Fruit fly (Drosophila melanogaster) whole organism, embryonic: Measurements from ENCODE around the gene TFAM.

Experiments used
- Atf3 ChIP-seq: fragments of 200-800 bp; sonication (Bioruptor generic); optimal IDR thresholded peaks from 3 replicates; lab custom pipeline; 2016; ENCODE audit warnings: missing biosample characterization, missing genetic modification characterization
- Awh ChIP-seq: fragments of 200-800 bp; sonication (Bioruptor generic); IDR thresholded peaks from 2 replicates; pipeline ENCODE4, ENCODE4 v1.3.6; 2022; ENCODE audit warnings: missing biosample characterization, missing genetic modification characterization
- Bdp1 ChIP-seq: fragments of 200-800 bp; sonication (Bioruptor generic); optimal IDR thresholded peaks from 3 replicates; lab custom pipeline; 2016; ENCODE audit warnings: missing biosample characterization, missing genetic modification characterization
- BtbVII ChIP-seq: fragments of 200-800 bp; sonication (Bioruptor generic); optimal IDR thresholded peaks from 3 replicates; lab custom pipeline; 2017; ENCODE audit warnings: missing biosample characterization, mild to moderate bottlenecking, missing genetic modification characterization
- CG10209 ChIP-seq: fragments of 200-800 bp; sonication (Bioruptor generic); optimal IDR thresholded peaks from 3 replicates; lab custom pipeline; 2017; ENCODE audit warnings: missing biosample characterization, mild to moderate bottlenecking, missing genetic modification characterization, missing genetic modification reagents
- CG1024 ChIP-seq: fragments of 200-800 bp; sonication (Bioruptor generic); IDR thresholded peaks from 2 replicates; pipeline ENCODE4 v1.3.6; 2022; ENCODE audit warnings: missing biosample characterization, missing genetic modification characterization
- CG10431 ChIP-seq: fragments of 200-800 bp; sonication (Bioruptor generic); optimal IDR thresholded peaks from 3 replicates; lab custom pipeline; 2018; ENCODE audit warnings: missing biosample characterization, mild to moderate bottlenecking, missing genetic modification characterization
- CG11723 ChIP-seq: fragments of 200-800 bp; sonication (Bioruptor generic); optimal IDR thresholded peaks from 2 replicates; lab custom pipeline; 2017; ENCODE audit warnings: missing biosample characterization, mild to moderate bottlenecking, missing genetic modification characterization
- CG14050 ChIP-seq: fragments of 200-800 bp; sonication (Bioruptor generic); IDR thresholded peaks from 3 replicates; pipeline ENCODE4 v1.3.6; 2022; ENCODE audit warnings: missing biosample characterization, missing genetic modification characterization
- CG1602 ChIP-seq: fragments of 200-800 bp; sonication (Bioruptor generic); optimal IDR thresholded peaks from 3 replicates; lab custom pipeline; 2016; ENCODE audit warnings: missing biosample characterization, missing genetic modification characterization
- CG17912 ChIP-seq: fragments of 200-800 bp; sonication (Bioruptor generic); optimal IDR thresholded peaks from 2 replicates; lab custom pipeline; 2018; ENCODE audit warnings: missing biosample characterization, mild to moderate bottlenecking, missing genetic modification characterization
- CG30020 ChIP-seq: fragments of 200-800 bp; optimal IDR thresholded peaks from 2 replicates; lab custom pipeline; 2019; ENCODE audit warnings: missing biosample characterization, mild to moderate bottlenecking, missing genetic modification characterization, moderate library complexity
- CG30403 ChIP-seq: fragments of 200-800 bp; sonication (Bioruptor generic); optimal IDR thresholded peaks from 3 replicates; lab custom pipeline; 2016; ENCODE audit warnings: missing biosample characterization, missing genetic modification characterization
- CG32772 ChIP-seq: fragments of 200-800 bp; sonication (Bioruptor generic); IDR thresholded peaks from 2 replicates; pipeline ENCODE4 v1.3.6; 2022; ENCODE audit warnings: missing biosample characterization, missing genetic modification characterization
- CG3995 ChIP-seq: fragments of 200-800 bp; sonication (Bioruptor generic); optimal IDR thresholded peaks from 3 replicates; lab custom pipeline; 2016; ENCODE audit warnings: missing biosample characterization, missing genetic modification characterization
- CG42726 ChIP-seq: fragments of 200-800 bp; sonication (Bioruptor generic); IDR thresholded peaks from 2 replicates; pipeline ENCODE4 v1.3.6; 2022; ENCODE audit warnings: missing biosample characterization, missing genetic modification characterization; ENCODE audit not compliant: partially characterized antibody
- CG5245 ChIP-seq: fragments of 200-800 bp; sonication (Bioruptor generic); optimal IDR thresholded peaks from 3 replicates; lab custom pipeline; 2016; ENCODE audit warnings: missing biosample characterization, missing genetic modification characterization
- CTCF ChIP-seq: fragments of 200-800 bp; sonication (Bioruptor generic); optimal IDR thresholded peaks from 2 replicates; lab custom pipeline; 2017; ENCODE audit warnings: missing biosample characterization, mild to moderate bottlenecking, missing genetic modification characterization, moderate library complexity
- Camta ChIP-seq: fragments of 200-800 bp; sonication (Bioruptor generic); optimal IDR thresholded peaks from 2 replicates; lab custom pipeline; 2016; ENCODE audit warnings: missing biosample characterization, missing genetic modification characterization
- D19B ChIP-seq: fragments of 200-800 bp; sonication (Bioruptor generic); optimal IDR thresholded peaks from 2 replicates; lab custom pipeline; 2017; ENCODE audit warnings: missing biosample characterization, mild to moderate bottlenecking, missing genetic modification characterization
- Dek ChIP-seq: fragments of 200-800 bp; sonication (Bioruptor generic); optimal IDR thresholded peaks from 3 replicates; lab custom pipeline; 2019; ENCODE audit warnings: missing biosample characterization, mild to moderate bottlenecking, missing genetic modification characterization, moderate library complexity
- Dfd ChIP-seq, 2 experiments: fragments of >200 bp; optimal IDR thresholded peaks; 2 replicates each; lab custom pipeline; 2017; ENCODE audit warnings: missing biosample characterization in 2 of 2, missing genetic modification characterization in 2 of 2
- E2f1 ChIP-seq: fragments of 200-800 bp; sonication (Bioruptor generic); IDR thresholded peaks from 2 replicates; pipeline ENCODE4 v1.3.6; 2022; ENCODE audit warnings: missing biosample characterization, missing genetic modification characterization
- H15 ChIP-seq: fragments of 200-800 bp; sonication (Bioruptor generic); IDR thresholded peaks from 3 replicates; pipeline ENCODE4 v1.3.6; 2022; ENCODE audit warnings: missing biosample characterization, missing genetic modification characterization
- Hand ChIP-seq: fragments of 200-800 bp; sonication (Bioruptor generic); optimal IDR thresholded peaks from 2 replicates; lab custom pipeline; 2017; ENCODE audit warnings: mild to moderate bottlenecking, missing biosample characterization, missing genetic modification reagents, missing genetic modification characterization
- Hmr ChIP-seq: fragments of 200-800 bp; sonication (Bioruptor generic); optimal IDR thresholded peaks from 3 replicates; lab custom pipeline; 2017; ENCODE audit warnings: mild to moderate bottlenecking, missing biosample characterization, missing genetic modification reagents, missing genetic modification characterization
- Lpt ChIP-seq: fragments of >200 bp; optimal IDR thresholded peaks from 2 replicates; lab custom pipeline; 2018; ENCODE audit warnings: missing biosample characterization, missing genetic modification characterization
- MBD-R2 ChIP-seq: fragments of 200-800 bp; sonication (Bioruptor generic); IDR thresholded peaks from 2 replicates; pipeline ENCODE4 v1.3.6; 2022; ENCODE audit warnings: missing biosample characterization, missing genetic modification characterization
- NFAT ChIP-seq: fragments of 200-800 bp; sonication (Bioruptor generic); IDR thresholded peaks from 2 replicates; pipeline ENCODE4 v1.3.6; 2022; ENCODE audit warnings: missing biosample characterization, missing genetic modification characterization
- NK7.1 ChIP-seq: fragments of 200-800 bp; sonication (Bioruptor generic); optimal IDR thresholded peaks from 3 replicates; lab custom pipeline; 2016; ENCODE audit warnings: missing biosample characterization, missing genetic modification characterization
- Poxn ChIP-seq: fragments of 200-800 bp; sonication (Bioruptor generic); IDR thresholded peaks from 2 replicates; pipeline ENCODE4 v1.3.6; 2022; ENCODE audit warnings: missing biosample characterization, missing genetic modification characterization
- Sry-δ ChIP-seq: fragments of 200-800 bp; sonication (Bioruptor generic); optimal IDR thresholded peaks from 2 replicates; lab custom pipeline; 2016; ENCODE audit warnings: missing biosample characterization, missing genetic modification characterization
- ac ChIP-seq: fragments of 200-800 bp; sonication (Bioruptor generic); optimal IDR thresholded peaks from 3 replicates; lab custom pipeline; 2017; ENCODE audit warnings: missing biosample characterization, mild to moderate bottlenecking, missing genetic modification characterization
- chif ChIP-seq, 2 experiments: fragments of 200-800 bp; sonication (Bioruptor generic); optimal IDR thresholded peaks; 3 replicates each; lab custom pipeline; 2016; ENCODE audit warnings: missing biosample characterization in 2 of 2, missing genetic modification characterization in 2 of 2
- corto ChIP-seq: fragments of 200-800 bp; sonication (Bioruptor generic); optimal IDR thresholded peaks from 2 replicates; lab custom pipeline; 2016; ENCODE audit warnings: missing biosample characterization, mild to moderate bottlenecking, missing genetic modification characterization, moderate library complexity
- da ChIP-seq: fragments of 200-800 bp; sonication (Bioruptor generic); optimal IDR thresholded peaks from 2 replicates; lab custom pipeline; 2016; ENCODE audit warnings: missing biosample characterization, missing genetic modification characterization
- ftz-f1 ChIP-seq: fragments of 200-800 bp; sonication (Bioruptor generic); optimal IDR thresholded peaks from 2 replicates; lab custom pipeline; 2016; ENCODE audit warnings: missing biosample characterization, missing genetic modification characterization
- gem ChIP-seq: fragments of 200-800 bp; sonication (Bioruptor generic); optimal IDR thresholded peaks from 2 replicates; lab custom pipeline; 2019; ENCODE audit warnings: missing biosample characterization, mild to moderate bottlenecking, missing genetic modification characterization, moderate library complexity
- gt ChIP-seq: fragments of 200-800 bp; sonication (Bioruptor generic); IDR thresholded peaks from 2 replicates; pipeline ENCODE4 v1.3.6; 2022; ENCODE audit warnings: missing biosample characterization, missing genetic modification characterization
- kah ChIP-seq: fragments of 200-800 bp; sonication (Bioruptor generic); optimal IDR thresholded peaks from 2 replicates; lab custom pipeline; 2018; ENCODE audit warnings: missing biosample characterization, mild to moderate bottlenecking, missing genetic modification characterization
- lbe ChIP-seq: fragments of 200-800 bp; sonication (Bioruptor generic); optimal IDR thresholded peaks from 2 replicates; lab custom pipeline; 2016; ENCODE audit warnings: missing biosample characterization, mild to moderate bottlenecking, missing genetic modification characterization
- repo ChIP-seq: fragments of 200-800 bp; sonication (Bioruptor generic); optimal IDR thresholded peaks from 2 replicates; lab custom pipeline; 2016; ENCODE audit warnings: missing biosample characterization, missing genetic modification characterization
- sens ChIP-seq: fragments of 200-800 bp; sonication (Bioruptor generic); peaks from one replicate; lab custom pipeline; 2016; ENCODE audit warnings: missing biosample characterization, missing genetic modification characterization
- sens-2 ChIP-seq: fragments of 200-800 bp; sonication (Bioruptor generic); IDR thresholded peaks from 2 replicates; pipeline ENCODE4 v1.3.6; 2022; ENCODE audit warnings: missing biosample characterization, missing genetic modification characterization
- seq ChIP-seq: fragments of 200-800 bp; sonication (Bioruptor generic); IDR thresholded peaks from 2 replicates; pipeline ENCODE4 v1.3.6; 2022; ENCODE audit warnings: missing biosample characterization, missing genetic modification characterization
- sna ChIP-seq: fragments of 200-800 bp; sonication (Bioruptor generic); IDR thresholded peaks from 2 replicates; pipeline ENCODE4 v1.3.6; 2022; ENCODE audit warnings: missing biosample characterization, missing genetic modification characterization; ENCODE audit not compliant: partially characterized antibody
- so ChIP-seq: fragments of 200-800 bp; sonication (Bioruptor generic); IDR thresholded peaks from 3 replicates; pipeline ENCODE4 v1.3.6; 2022; ENCODE audit warnings: missing biosample characterization, missing genetic modification characterization
- stwl ChIP-seq: fragments of 200-800 bp; sonication (Bioruptor generic); optimal IDR thresholded peaks from 3 replicates; lab custom pipeline; 2018; ENCODE audit warnings: missing biosample characterization, mild to moderate bottlenecking, missing genetic modification characterization, moderate library complexity
- tio ChIP-seq: fragments of 200-800 bp; sonication (Bioruptor generic); optimal IDR thresholded peaks from 2 replicates; lab custom pipeline; 2017; ENCODE audit warnings: missing biosample characterization, missing genetic modification characterization, inconsistent platforms
- vnd ChIP-seq: fragments of 200-800 bp; sonication (Bioruptor generic); IDR thresholded peaks from 3 replicates; pipeline ENCODE4 v1.3.6; 2022; ENCODE audit warnings: missing biosample characterization, missing genetic modification characterization; ENCODE audit not compliant: partially characterized antibody

TFAM gene

dm6 chr3R:20594194-20595144 is 17.7 kb upstream of the TFAM start (continued):
- peak; percentile 37 for TF ChIP-seq CTCF (GFP tag; lab: Kevin White, UChicago)
- TF ChIP-seq CG30403: peak; percentile 91
- TF ChIP-seq CG3995 (GFP tag; lab: Kevin White, UChicago): peak; percentile 22
- peak; percentile 83 for TF ChIP-seq Dek (tag; lab: Kevin White, UChicago)
- TF ChIP-seq Sry-δ: no peak
- TF ChIP-seq ftz-f1 (GFP tag; lab: Kevin White, UChicago): no peak
- TF ChIP-seq CG11723 (GFP tag; lab: Kevin White, UChicago): peak; percentile 66
- TF ChIP-seq so (GFP tag; lab: Robert Waterston, UW): peak; percentile 52; the same call in 1 of the 3 replicates
- peak; percentile 92 for TF ChIP-seq sens (GFP tag; lab: Kevin White, UChicago)
- peak; percentile 49; the same call in 1 of the 2 replicates for TF ChIP-seq CG1024 (GFP tag; lab: Robert Waterston, UW)
- TF ChIP-seq CG17912: no peak
- peak; percentile 74 for TF ChIP-seq CG10431
- TF ChIP-seq E2f1 (GFP tag; lab: Robert Waterston, UW): peak; percentile 83
- no peak for TF ChIP-seq Poxn (GFP tag; lab: Robert Waterston, UW)
- TF ChIP-seq tio: peak; percentile 86
- no peak for TF ChIP-seq gt (GFP tag; lab: Robert Waterston, UW)
- TF ChIP-seq CG32772 (GFP tag; lab: Robert Waterston, UW): peak; percentile 85
- no peak; the same call in 1 of the 2 replicates for TF ChIP-seq MBD-R2 (GFP tag; lab: Robert Waterston, UW)
- no peak for TF ChIP-seq Dfd (GFP tag; optimal IDR thresholded peaks at IDR 0.05; lab: Kevin White, UChicago)
- peak; percentile 37 for TF ChIP-seq stwl
- no peak for TF ChIP-seq Camta
- TF ChIP-seq CG42726: no peak
- 0 out of 2 replicates have a peak, but pooled peaks have one; percentile 8 for TF ChIP-seq NFAT (GFP tag; lab: Robert Waterston, UW)
- peak; percentile 47 for TF ChIP-seq Hand (GFP tag; lab: Kevin White, UChicago)
- TF ChIP-seq vnd: no peak
- peak; percentile 80 for TF ChIP-seq kah (GFP tag; lab: Kevin White, UChicago)
- peak; percentile 72 for TF ChIP-seq Awh (GFP tag; lab: Robert Waterston, UW)
- TF ChIP-seq Bdp1: no peak
- TF ChIP-seq gem (tag; lab: Kevin White, UChicago): peak; percentile 98
- TF ChIP-seq CG10209 (GFP tag; lab: Kevin White, UChicago): peak; percentile 87
- TF ChIP-seq chif (GFP tag; optimal IDR thresholded peaks at IDR 0.05; lab: Kevin White, UChicago): peak in 1 of 2 experiments; percentile 21
- peak; percentile 84 for TF ChIP-seq Hmr (GFP tag; lab: Kevin White, UChicago)
- TF ChIP-seq Atf3 (GFP tag; lab: Kevin White, UChicago): no peak
- TF ChIP-seq sens-2 (GFP tag; lab: Robert Waterston, UW): 0 out of 2 replicates have a peak, but pooled peaks have one; percentile 5
- peak; percentile 91 for TF ChIP-seq ac (GFP tag; lab: Kevin White, UChicago)
- TF ChIP-seq CG30020: peak; percentile 72
- peak; percentile 59 for TF ChIP-seq lbe
- no peak for TF ChIP-seq sna (GFP tag; lab: Robert Waterston, UW)
- TF ChIP-seq seq (GFP tag; lab: Robert Waterston, UW): 0 out of 2 replicates have a peak, but pooled peaks have one; percentile 48
- no peak for TF ChIP-seq D19B (GFP tag; lab: Kevin White, UChicago)
- peak; percentile 86 for TF ChIP-seq CG1602 (GFP tag; lab: Kevin White, UChicago)
- TF ChIP-seq CG5245 (GFP tag; lab: Kevin White, UChicago): peak; percentile 72
- no peak for TF ChIP-seq Lpt (GFP tag; lab: Kevin White, UChicago)
- TF ChIP-seq NK7.1 (GFP tag; lab: Kevin White, UChicago): no peak
- TF ChIP-seq corto (GFP tag; lab: Kevin White, UChicago): no peak
- TF ChIP-seq repo (GFP tag; lab: Kevin White, UChicago): no peak
- peak; percentile 77; the same call in 2 of the 3 replicates for TF ChIP-seq H15 (GFP tag; lab: Robert Waterston, UW)
- TF ChIP-seq BtbVII (GFP tag; lab: Kevin White, UChicago): peak; percentile 70
- peak; percentile 47 for TF ChIP-seq da (GFP tag; lab: Kevin White, UChicago)
- TF ChIP-seq CG14050 (GFP tag; lab: Robert Waterston, UW): peak; percentile 55
